Worm (Caenorhabditis elegans): Measurements from ENCODE around the gene nhr-231.

nhr-231 gene

DNA sequence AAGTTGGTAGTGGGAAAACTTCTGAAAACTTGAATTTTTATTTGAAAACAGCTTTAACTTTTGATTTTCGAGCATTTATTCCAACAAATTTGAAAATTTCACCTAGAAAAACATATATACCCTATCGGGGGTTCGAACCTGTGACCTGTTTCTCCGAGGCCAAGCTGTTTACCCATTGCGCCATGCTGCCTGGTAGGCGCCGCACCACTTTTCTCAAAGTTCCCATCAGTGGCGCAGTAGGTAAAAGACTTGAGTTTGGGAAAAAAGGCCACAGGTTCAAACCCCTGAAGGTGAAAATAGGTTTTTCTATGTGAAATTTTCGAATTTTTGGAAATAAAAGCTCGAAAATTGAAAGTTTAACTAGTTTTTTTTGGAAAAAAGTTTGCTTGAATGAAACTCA is 10.2 kb upstream of the nhr-231 start:
- TF ChIP-seq fkh-4 (tag; optimal IDR thresholded peaks at IDR 0.05; ENCODE audit: borderline replicate concordance) (no peak), isw-1 (GFP tag; IDR thresholded peaks at IDR 0.05) (no peak), dpl-1 (GFP tag; optimal IDR thresholded peaks at IDR 0.05) (no peak), C16A3.4 (tag; optimal IDR thresholded peaks at IDR 0.05) (no peak), unc-30 (tag; optimal IDR thresholded peaks at IDR 0.05) (no peak), elt-2 (tag; optimal IDR thresholded peaks at IDR 0.05) (no peak)

DNA sequence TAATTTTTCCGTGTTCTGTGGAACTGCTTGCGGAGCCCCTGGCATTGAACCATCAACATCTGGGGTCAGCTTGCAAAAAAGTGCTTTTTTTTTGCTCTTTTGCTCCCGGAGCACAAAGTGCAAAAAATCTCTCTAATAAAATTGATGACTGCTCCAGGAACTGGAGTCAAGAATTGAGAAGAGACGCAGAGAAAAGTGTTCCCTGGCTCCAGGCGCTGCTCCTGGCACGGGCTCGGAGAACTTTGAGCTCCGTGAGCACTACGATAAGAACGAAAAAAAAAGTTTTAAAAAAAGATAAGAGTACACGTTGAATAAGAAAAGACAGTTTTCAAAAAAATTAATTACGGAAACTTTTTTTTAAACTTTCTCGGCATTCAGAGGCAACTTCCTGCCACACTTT is 8.0 kb upstream of the nhr-231 start:
- TF ChIP-seq nhr-11 (tag; optimal IDR thresholded peaks at IDR 0.05) (no peak), dsc-1 (tag; optimal IDR thresholded peaks at IDR 0.05) (peak; percentile 31)

DNA sequence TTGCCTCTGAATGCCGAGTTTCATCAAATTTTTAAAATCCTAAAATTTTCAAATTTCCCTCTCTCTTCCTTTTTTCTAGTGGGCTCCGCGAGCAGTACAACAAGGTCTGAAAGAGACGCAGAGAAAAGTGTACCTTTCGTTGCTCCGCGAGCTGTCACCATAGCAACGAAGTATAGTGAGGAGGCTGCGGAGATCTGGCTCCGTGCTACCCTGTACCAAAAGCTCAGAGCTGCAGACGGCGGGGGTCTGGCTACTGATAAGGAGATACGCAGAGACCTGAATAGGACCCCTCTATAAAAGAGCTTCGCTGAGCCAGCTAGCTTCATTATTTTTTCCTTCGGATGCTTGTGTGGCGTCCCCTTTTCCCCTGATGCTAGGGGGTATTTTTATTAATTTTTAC is 7.3 kb upstream of the nhr-231 start, which contains the start of gene Y17D7B.10:
Gene Y17D7B.10 (plus strand): TSS at position 243 of the 400 bp plus-strand sequence.
- TF ChIP-seq C04F5.9 (tag; optimal IDR thresholded peaks at IDR 0.05) (no peak), C34B4.2 (tag; optimal IDR thresholded peaks at IDR 0.05) (no peak), mep-1 (tag; optimal IDR thresholded peaks at IDR 0.05) (no peak), sptf-1 (tag; optimal IDR thresholded peaks at IDR 0.05) (no peak), rnt-1 (tag; optimal IDR thresholded peaks at IDR 0.05) (no peak), sox-4 (tag; optimal IDR thresholded peaks at IDR 0.05) (peak; percentile 1), isw-1 (GFP tag; IDR thresholded peaks at IDR 0.05) (no peak), sup-37 (GFP tag; optimal IDR thresholded peaks at IDR 0.05) (no peak), lin-13 (GFP tag; optimal IDR thresholded peaks at IDR 0.05) (no peak), efl-3 (GFP tag; optimal IDR thresholded peaks at IDR 0.05) (no peak), snu-23 (GFP tag; optimal IDR thresholded peaks at IDR 0.05) (no peak), fkh-8 (tag; optimal IDR thresholded peaks at IDR 0.05) (peak; percentile 64), jun-1 (tag; optimal IDR thresholded peaks at IDR 0.05) (no peak), efl-1 (optimal IDR thresholded peaks at IDR 0.05) (no peak), efl-1 (GFP tag; optimal IDR thresholded peaks at IDR 0.05 in 1 of 2) (peak in 1 of 2 experiments; percentile 89), lin-35 (GFP tag; optimal IDR thresholded peaks at IDR 0.05) (no peak), snpc-4 (tag; optimal IDR thresholded peaks at IDR 0.05) (no peak), nhr-47 (tag; optimal IDR thresholded peaks at IDR 0.05) (peak; percentile 35), nhr-28 (tag; optimal IDR thresholded peaks at IDR 0.05) (no peak), egl-27 (tag; optimal IDR thresholded peaks at IDR 0.05) (no peak), pax-3 (tag; optimal IDR thresholded peaks at IDR 0.05) (no peak), F16B12.6 (tag; optimal IDR thresholded peaks at IDR 0.05) (no peak), pqm-1 (tag; optimal IDR thresholded peaks at IDR 0.05) (no peak), hpl-2 (GFP tag; optimal IDR thresholded peaks at IDR 0.05) (no peak), C16A3.4 (tag; optimal IDR thresholded peaks at IDR 0.05) (no peak), tlp-1 (tag; optimal IDR thresholded peaks at IDR 0.05) (no peak), dsc-1 (tag; optimal IDR thresholded peaks at IDR 0.05) (peak; percentile 25), ceh-63 (GFP tag; optimal IDR thresholded peaks at IDR 0.05) (no peak), zip-4 (GFP tag; optimal IDR thresholded peaks at IDR 0.05) (no peak), hlh-4 (tag; optimal IDR thresholded peaks at IDR 0.05) (no peak), lsy-2 (tag; optimal IDR thresholded peaks at IDR 0.05) (no peak), nhr-20 (tag; optimal IDR thresholded peaks at IDR 0.05) (no peak), ztf-4 (tag; optimal IDR thresholded peaks at IDR 0.05) (no peak), ama-1 (optimal IDR thresholded peaks at IDR 0.05) (no peak), pag-3 (tag; optimal IDR thresholded peaks at IDR 0.05; ENCODE audit: borderline replicate concordance, insufficient read depth) (no peak), nhr-237 (tag; optimal IDR thresholded peaks at IDR 0.05) (no peak)
